Worm (Caenorhabditis elegans): ENCODE results near the gene T12B5.15.

The T12B5.15 gene

DNA sequence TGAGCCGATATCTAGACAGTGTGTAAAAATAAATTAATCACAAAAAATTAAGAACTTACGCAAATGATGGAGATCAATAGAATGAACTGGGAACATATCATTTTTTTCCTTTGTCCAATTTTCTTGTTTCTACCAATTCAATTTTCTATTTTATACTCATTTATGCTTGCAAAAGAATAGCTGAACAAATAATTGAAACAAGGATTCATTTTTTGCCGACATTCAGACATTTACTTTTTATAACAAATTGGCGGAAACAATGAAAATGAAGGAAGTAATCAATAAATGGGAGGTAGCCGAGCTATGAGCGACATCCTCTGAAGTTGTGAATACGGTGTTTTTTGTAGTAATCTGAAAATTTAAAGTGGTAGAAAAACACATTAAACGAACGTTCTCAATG, 37.6 kb downstream of the T12B5.15 start, which contains the start of gene idpp-13:
TSS of gene idpp-13 (minus strand) at position 101 of the 400 bp plus-strand sequence.
- TF ChIP-seq lin-40 (tag; optimal IDR thresholded peaks at IDR 0.05) = no peak
- TF ChIP-seq nhr-27 (tag; optimal IDR thresholded peaks at IDR 0.05) = no peak
- no peak for TF ChIP-seq mel-28 (tag; optimal IDR thresholded peaks at IDR 0.05; ENCODE audit: borderline replicate concordance)
- no peak for TF ChIP-seq ceh-27 (GFP tag; optimal IDR thresholded peaks at IDR 0.05)
- no peak for TF ChIP-seq F23B12.7 (tag; optimal IDR thresholded peaks at IDR 0.05; ENCODE audit: insufficient read depth)
- TF ChIP-seq chd-7 (tag; optimal IDR thresholded peaks at IDR 0.05) = no peak
- no peak for TF ChIP-seq ceh-58 (GFP tag; IDR thresholded peaks at IDR 0.05)
- no peak for TF ChIP-seq cebp-2 (GFP tag; IDR thresholded peaks at IDR 0.05)
- no peak for TF ChIP-seq sdz-38 (tag; optimal IDR thresholded peaks at IDR 0.05)
- TF ChIP-seq nhr-120 (GFP tag; IDR thresholded peaks at IDR 0.05) = no peak
- TF ChIP-seq him-1 (tag; optimal IDR thresholded peaks at IDR 0.05) = no peak
- TF ChIP-seq D2030.7 (GFP tag; IDR thresholded peaks at IDR 0.05) = no peak
- TF ChIP-seq T07F8.4 (tag; optimal IDR thresholded peaks at IDR 0.05) = no peak
- TF ChIP-seq Y67H2A.10 (GFP tag; conservative IDR thresholded peaks at IDR 0.05) = no peak
- no peak for TF ChIP-seq xnd-1 (tag; optimal IDR thresholded peaks at IDR 0.05)
- TF ChIP-seq pbrm-1 (GFP tag; IDR thresholded peaks at IDR 0.05) = no peak
- TF ChIP-seq B0336.3 (GFP tag; IDR thresholded peaks at IDR 0.05) = no peak
- no peak for TF ChIP-seq fkh-3 (tag; optimal IDR thresholded peaks at IDR 0.05)
- TF ChIP-seq madf-6 (GFP tag; IDR thresholded peaks at IDR 0.05) = no peak
- no peak for TF ChIP-seq lir-1 (GFP tag; conservative IDR thresholded peaks at IDR 0.05)

DNA sequence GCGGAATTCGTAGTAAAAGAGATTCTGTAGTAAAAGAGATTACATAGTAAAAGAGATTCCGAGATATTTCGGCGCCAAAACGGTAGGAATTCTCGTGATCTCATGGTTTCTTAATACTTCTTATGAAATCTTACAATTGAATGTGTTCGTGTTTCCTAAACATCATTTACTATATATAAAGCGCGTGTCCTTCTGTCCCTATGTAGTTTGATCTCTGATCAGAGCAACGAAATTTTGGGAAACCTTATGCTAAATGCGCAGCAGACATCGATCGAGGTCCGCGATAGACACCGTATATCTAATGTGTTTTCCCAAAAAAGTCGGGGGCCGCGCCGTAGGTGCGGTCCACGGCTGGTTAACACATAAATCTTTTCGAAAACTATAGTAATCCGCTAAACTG, 41.7 kb downstream of the T12B5.15 start:
- TF ChIP-seq snpc-1.1 (tag; optimal IDR thresholded peaks at IDR 0.05; ENCODE audit: insufficient read depth) = peak; percentile 64
- peak; percentile 31; the same call in 1 of the 2 replicates for TF ChIP-seq hmg-1.2 (GFP tag; IDR thresholded peaks at IDR 0.05)
- TF ChIP-seq pbrm-1 (GFP tag; IDR thresholded peaks at IDR 0.05) = 0 out of 2 replicates have a peak, but pooled peaks have one; percentile 19
- TF ChIP-seq attf-6 (GFP tag; IDR thresholded peaks at IDR 0.05) = peak; percentile 65; the same call in 1 of the 2 replicates
- peak; percentile 30 for TF ChIP-seq snpc-4 (GFP tag; optimal IDR thresholded peaks at IDR 0.05)
- peak in 1 of 4 experiments; percentile 90 for TF ChIP-seq snpc-4 (tag; optimal IDR thresholded peaks at IDR 0.05)

DNA sequence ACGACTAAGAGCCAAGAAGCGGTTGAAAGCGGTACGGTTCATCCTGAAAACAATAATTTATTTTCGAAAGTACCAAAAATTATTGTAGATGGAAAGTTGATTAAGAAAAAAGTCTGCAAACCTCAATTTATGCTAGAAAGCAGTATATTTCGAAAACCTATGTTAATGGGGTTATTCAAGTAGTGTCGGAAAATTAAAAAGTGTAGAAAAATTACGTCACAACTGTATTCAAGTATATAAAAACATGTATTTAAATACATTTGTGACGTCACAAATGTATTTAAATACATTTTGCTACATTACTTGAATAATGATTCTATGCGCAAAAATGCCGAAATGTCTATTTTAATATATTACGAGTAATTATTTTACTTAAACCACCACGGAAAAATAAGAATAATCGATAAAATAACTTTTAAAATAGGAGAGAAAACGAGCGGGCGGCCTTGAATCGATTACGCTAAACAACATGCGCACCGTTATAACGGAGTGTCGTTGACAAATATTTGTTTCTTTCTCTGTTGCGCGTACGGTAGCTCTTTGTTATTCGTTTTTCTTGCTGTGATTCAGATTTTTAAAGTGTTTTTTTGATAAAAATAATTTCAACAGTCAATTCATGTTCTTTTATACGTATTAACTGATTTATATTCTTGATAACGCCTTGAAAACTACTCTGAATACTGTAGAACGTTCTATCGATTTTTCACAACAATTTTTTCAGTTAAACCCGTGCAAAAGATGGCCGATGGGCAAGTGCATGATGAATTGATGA, 43.7 kb downstream of the T12B5.15 start, which contains the start of the genes F23H11.5 and bra-2:
TSS of gene F23H11.5 (minus strand) at position 51 of the 772 bp plus-strand sequence.
TSS of gene bra-2 (plus strand) at position 722 of the 772 bp plus-strand sequence.
- TF ChIP-seq sptf-2 (GFP tag; optimal IDR thresholded peaks at IDR 0.05) (no peak), F49E8.2 (tag; optimal IDR thresholded peaks at IDR 0.05; ENCODE audit: insufficient read depth) (no peak), F23B12.7 (tag; optimal IDR thresholded peaks at IDR 0.05; ENCODE audit: insufficient read depth) (peak; percentile 4), attf-3 (GFP tag; conservative IDR thresholded peaks at IDR 0.05) (peak; percentile 92)

DNA sequence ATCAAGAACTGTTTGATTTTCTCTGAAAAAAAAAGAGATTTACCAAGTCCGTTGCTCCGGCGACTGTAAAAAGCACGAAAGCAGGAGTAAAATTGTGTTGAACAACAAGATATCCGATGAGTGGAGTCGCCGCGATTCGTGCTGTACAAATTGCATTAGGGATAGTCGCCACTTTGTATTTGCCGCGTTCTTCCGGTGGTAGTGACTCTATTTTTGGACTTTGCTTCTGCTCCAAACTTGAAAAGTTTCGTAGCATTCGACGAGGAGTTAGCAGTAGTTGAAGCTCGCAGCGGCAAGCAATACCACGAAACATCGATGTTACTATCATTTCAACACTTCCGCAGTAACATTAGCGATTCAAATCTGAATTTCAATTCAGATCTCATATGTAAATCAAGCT, 44.9 kb downstream of the T12B5.15 start, which contains the start of gene crls-1:
TSS of gene crls-1 (minus strand) at position 363 of the 400 bp plus-strand sequence.
- TF ChIP-seq D2030.7 (GFP tag; IDR thresholded peaks at IDR 0.05) (peak; percentile 14; the same call in 1 of the 2 replicates), F52B5.7 (tag; optimal IDR thresholded peaks at IDR 0.05) (peak; percentile 26), repo-1 (tag; optimal IDR thresholded peaks at IDR 0.05) (peak; percentile 72), tlf-1 (GFP tag; optimal IDR thresholded peaks at IDR 0.05) (peak; percentile 16), hsf-1 (GFP tag; IDR thresholded peaks at IDR 0.05) (peak; percentile 59; the same call in 1 of the 2 replicates), mcd-1 (GFP tag; IDR thresholded peaks at IDR 0.05) (peak; percentile 29), madf-3 (GFP tag; IDR thresholded peaks at IDR 0.05) (0 out of 2 replicates have a peak, but pooled peaks have one; percentile 28), ekl-4 (GFP tag; IDR thresholded peaks at IDR 0.05) (peak; percentile 58; the same call in 1 of the 2 replicates), F57C9.4 (tag; optimal IDR thresholded peaks at IDR 0.05) (no peak), F23B12.7 (tag; optimal IDR thresholded peaks at IDR 0.05; ENCODE audit: insufficient read depth) (no peak), mes-4 (tag; optimal IDR thresholded peaks at IDR 0.05) (no peak), akir-1 (GFP tag; optimal IDR thresholded peaks at IDR 0.05) (no peak), B0336.3 (GFP tag; IDR thresholded peaks at IDR 0.05) (0 out of 2 replicates have a peak, but pooled peaks have one; percentile 30), madf-6 (GFP tag; IDR thresholded peaks at IDR 0.05) (peak; percentile 14; the same call in 1 of the 2 replicates), Y95B8A.8 (GFP tag; IDR thresholded peaks at IDR 0.05) (0 out of 2 replicates have a peak, but pooled peaks have one; percentile 17), nfyb-1 (GFP tag; IDR thresholded peaks at IDR 0.05) (0 out of 2 replicates have a peak, but pooled peaks have one; percentile 37), F57A8.1 (GFP tag; optimal IDR thresholded peaks at IDR 0.05) (no peak), chd-7 (tag; optimal IDR thresholded peaks at IDR 0.05) (peak; percentile 25)

Measured in whole organism, young adult.